Fruit fly (Drosophila melanogaster) whole organism, embryonic: ENCODE data around the gene CG17191.

Experiments used
- CG33213 ChIP-seq: fragments of 200-800 bp; sonication (Bioruptor generic); optimal IDR thresholded peaks from 3 replicates; lab custom pipeline; 2016; ENCODE audit warnings: missing biosample characterization, missing genetic modification characterization
- CG8478 ChIP-seq: fragments of >200 bp; optimal IDR thresholded peaks from 2 replicates; lab custom pipeline; 2018
- CrebB ChIP-seq: fragments of 200-800 bp; sonication (Bioruptor generic); optimal IDR thresholded peaks from 3 replicates; lab custom pipeline; 2018; ENCODE audit warnings: missing biosample characterization, mild to moderate bottlenecking, missing genetic modification characterization
- esg ChIP-seq: fragments of 200-800 bp; sonication (Bioruptor generic); conservative IDR thresholded peaks from 2 replicates; pipeline ENCODE4 v1.3.6; 2022; ENCODE audit warnings: missing biosample characterization, missing genetic modification characterization
- twi ChIP-seq: fragments of 200-800 bp; optimal IDR thresholded peaks from 2 replicates; lab custom pipeline; 2019; ENCODE audit warnings: missing biosample characterization, mild to moderate bottlenecking, missing genetic modification characterization, moderate library complexity

- TF ChIP-seq CG8478 (lab: Kevin White, UChicago) (no peak), CrebB (tag; lab: Kevin White, UChicago) (no peak), CG33213 (GFP tag; lab: Kevin White, UChicago) (no peak), esg (no peak), twi (tag; lab: Kevin White, UChicago) (no peak)
Measured at dm6 chr3R:27002787-27003186, 16.8 kb downstream of the CG17191 start.
